Fruit fly (Drosophila melanogaster): ENCODE data around the gene Rpt3R.

Gene Rpt3R

dm6 chr3R:9791177-9791806, 35.0 kb upstream of the Rpt3R start, which contains the start of the genes CG12945 and CG8507 (continued):
- TF ChIP-seq CG18262 (tag; optimal IDR thresholded peaks at IDR 0.05), result peak; percentile 48
- TF ChIP-seq CG14014 (GFP tag; IDR thresholded peaks at IDR 0.05), result no peak
- TF ChIP-seq ATbp (GFP tag; optimal IDR thresholded peaks at IDR 0.05), result no peak
- TF ChIP-seq repo (GFP tag; optimal IDR thresholded peaks at IDR 0.05), result no peak
- TF ChIP-seq dysf (GFP tag; IDR thresholded peaks at IDR 0.05), result peak; percentile 34; the same call in 1 of the 3 replicates
- no peak for TF ChIP-seq CG32772 (GFP tag; IDR thresholded peaks at IDR 0.05)
- peak; percentile 43 for TF ChIP-seq dpn (GFP tag; optimal IDR thresholded peaks at IDR 0.05)
- no peak for TF ChIP-seq Mrtf (GFP tag; IDR thresholded peaks at IDR 0.05)
- no peak for TF ChIP-seq sna (GFP tag; IDR thresholded peaks at IDR 0.05; ENCODE audit: partially characterized antibody)
- TF ChIP-seq esg (GFP tag; conservative IDR thresholded peaks at IDR 0.05), result no peak; the same call in 1 of the 2 replicates
- TF ChIP-seq trem (tag; optimal IDR thresholded peaks at IDR 0.05), result peak; percentile 34
- no peak for TF ChIP-seq org-1 (GFP tag; optimal IDR thresholded peaks at IDR 0.05)
- TF ChIP-seq pb (GFP tag; optimal IDR thresholded peaks at IDR 0.05), result no peak
- no peak for TF ChIP-seq psq (GFP tag; optimal IDR thresholded peaks at IDR 0.05)
- no peak; the same call in 1 of the 2 replicates for TF ChIP-seq CG10366 (GFP tag; IDR thresholded peaks at IDR 0.05)
- TF ChIP-seq nmo (GFP tag; optimal IDR thresholded peaks at IDR 0.05), result peak; percentile 80
- TF ChIP-seq CG15696 (tag; optimal IDR thresholded peaks at IDR 0.05), result peak; percentile 48
- TF ChIP-seq CG31388 (GFP tag; optimal IDR thresholded peaks at IDR 0.05), result no peak
- TF ChIP-seq CG10959 (GFP tag; IDR thresholded peaks at IDR 0.05), result no peak
- peak; percentile 58 for TF ChIP-seq CG13775 (GFP tag; optimal IDR thresholded peaks at IDR 0.05)
- peak; percentile 28 for TF ChIP-seq CG18011 (GFP tag; optimal IDR thresholded peaks at IDR 0.05)
- TF ChIP-seq Antp (GFP tag; optimal IDR thresholded peaks at IDR 0.05), result peak; percentile 12
- peak; percentile 62 for TF ChIP-seq CG9817 (tag; optimal IDR thresholded peaks at IDR 0.05)
- no peak for TF ChIP-seq btn (GFP tag; optimal IDR thresholded peaks at IDR 0.05)
- TF ChIP-seq dmrt99B (tag; optimal IDR thresholded peaks at IDR 0.05), result no peak
- no peak for TF ChIP-seq sim (GFP tag; IDR thresholded peaks at IDR 0.05)
- TF ChIP-seq CG17912 (GFP tag; optimal IDR thresholded peaks at IDR 0.05), result no peak
- TF ChIP-seq luna (GFP tag; optimal IDR thresholded peaks at IDR 0.05), result no peak
- TF ChIP-seq sqz (GFP tag; optimal IDR thresholded peaks at IDR 0.05), result no peak
- peak; percentile 42 for TF ChIP-seq CG13624 (GFP tag; optimal IDR thresholded peaks at IDR 0.05)
- no peak for TF ChIP-seq Six4 (GFP tag; optimal IDR thresholded peaks at IDR 0.05)
- TF ChIP-seq CG1602 (GFP tag; optimal IDR thresholded peaks at IDR 0.05), result no peak
- TF ChIP-seq CG17829 (tag; optimal IDR thresholded peaks at IDR 0.05), result peak; percentile 54
- TF ChIP-seq Lhr (GFP tag; optimal IDR thresholded peaks at IDR 0.05), result no peak
- peak; percentile 63 for TF ChIP-seq Max (GFP tag; optimal IDR thresholded peaks at IDR 0.05)
- peak; percentile 41 for TF ChIP-seq NfI (GFP tag; optimal IDR thresholded peaks at IDR 0.05)
- TF ChIP-seq HLHmδ (GFP tag; optimal IDR thresholded peaks at IDR 0.05), result no peak
- peak; percentile 8; the same call in 1 of the 2 replicates for TF ChIP-seq sob (GFP tag; IDR thresholded peaks at IDR 0.05)
- TF ChIP-seq Hey (tag; optimal IDR thresholded peaks at IDR 0.05), result no peak
- TF ChIP-seq CG11247 (GFP tag; IDR thresholded peaks at IDR 0.05), result no peak
- TF ChIP-seq bsh (GFP tag; optimal IDR thresholded peaks at IDR 0.05), result peak in 1 of 2 experiments; percentile 20
- TF ChIP-seq CG7271 (tag; optimal IDR thresholded peaks at IDR 0.05), result no peak
- TF ChIP-seq z (GFP tag; IDR thresholded peaks at IDR 0.05), result no peak
- no peak for TF ChIP-seq CG33213 (GFP tag; optimal IDR thresholded peaks at IDR 0.05)
- no peak for TF ChIP-seq ab (GFP tag; optimal IDR thresholded peaks at IDR 0.05)
- TF ChIP-seq tgo (GFP tag; IDR thresholded peaks at IDR 0.05), result peak; percentile 56; the same call in 2 of the 3 replicates
- no peak for TF ChIP-seq hb (GFP tag; IDR thresholded peaks at IDR 0.05; ENCODE audit: partially characterized antibody)
- TF ChIP-seq MESR4 (GFP tag; optimal IDR thresholded peaks at IDR 0.05), result no peak
- TF ChIP-seq eve (GFP tag; optimal IDR thresholded peaks at IDR 0.05), result no peak
- TF ChIP-seq gt (GFP tag; IDR thresholded peaks at IDR 0.05), result no peak
- TF ChIP-seq ci (GFP tag; IDR thresholded peaks at IDR 0.05), result no peak
